Worm (Caenorhabditis elegans) whole organism, L4 larva: ENCODE data around the gene ani-2.

Experiments used
- aha-1 ChIP-seq: fragments of 150-350 bp; peaks from one replicate; lab custom pipeline; 2014; ENCODE audit warnings: missing biosample characterization, missing genetic modification characterization
- aly-2 ChIP-seq: sonication (generic microtip); optimal IDR thresholded peaks from 2 replicates; lab custom pipeline; 2018; ENCODE audit warnings: missing biosample characterization, missing genetic modification characterization
- daf-12 ChIP-seq: fragments of 150-350 bp; optimal IDR thresholded peaks from 2 replicates; lab custom pipeline; 2014; ENCODE audit warnings: missing biosample characterization, missing genetic modification reagents, missing genetic modification characterization
- nhr-76 ChIP-seq: fragments of 150-350 bp; optimal IDR thresholded peaks from 2 replicates; lab custom pipeline; 2014; ENCODE audit warnings: missing biosample characterization, missing genetic modification characterization
- skn-1 ChIP-seq: fragments of 150-350 bp; optimal IDR thresholded peaks from 2 replicates; lab custom pipeline; 2014; ENCODE audit warnings: missing biosample characterization, missing genetic modification characterization
- snpc-4 ChIP-seq: fragments of 150-350 bp; optimal IDR thresholded peaks from 2 replicates; lab custom pipeline; 2014; ENCODE audit warnings: missing biosample characterization, missing genetic modification characterization

- TF ChIP-seq snpc-4 (tag; lab: Kevin White, UChicago) (no peak), daf-12 (tag; lab: Kevin White, UChicago) (no peak), nhr-76 (tag; lab: Kevin White, UChicago) (no peak), aly-2 (tag; lab: Kevin White, UChicago) (no peak), aha-1 (tag; lab: Kevin White, UChicago) (no peak), skn-1 (tag; lab: Kevin White, UChicago) (no peak)
Observed at ce11 chrII:6374646-6375045, 9.5 kb upstream of the ani-2 start.
